Worm (Caenorhabditis elegans) whole organism, L4/young adult: ENCODE measurements around the gene C27D8.4.

Experiments
- W03F9.2 ChIP-seq: fragments of 150-350 bp; optimal IDR thresholded peaks from 2 replicates; lab custom pipeline; 2014; ENCODE audit warnings: missing biosample characterization, missing genetic modification characterization
- him-1 ChIP-seq: sonication (generic microtip); optimal IDR thresholded peaks from 2 replicates; lab custom pipeline; 2016; ENCODE audit warnings: missing genotype, missing genetic modification reagents, missing genetic modification characterization, missing compliant biosample characterization

ce11 chrIV:12754170-12754569 lies 50.3 kb downstream of the C27D8.4 start:
- TF ChIP-seq him-1 (tag; lab: Kevin White, UChicago) (no peak), W03F9.2 (tag; lab: Kevin White, UChicago) (no peak)
